Fruit fly (Drosophila melanogaster) whole organism, prepupa: ENCODE results near the gene app.

Source experiments
- Blimp-1 ChIP-seq: fragments of 200-800 bp; sonication (Bioruptor generic); optimal IDR thresholded peaks from 3 replicates; lab custom pipeline; 2017; ENCODE audit warnings: missing biosample characterization, missing genetic modification characterization, mild to moderate bottlenecking, moderate library complexity, missing genetic modification reagents
- CG11294 ChIP-seq: fragments of 200-800 bp; sonication (Bioruptor generic); IDR thresholded peaks from 2 replicates; pipeline ENCODE4 v1.3.6; 2022; ENCODE audit warnings: missing biosample characterization, missing genetic modification characterization
- CG15336 ChIP-seq: fragments of 200-800 bp; sonication (Bioruptor generic); IDR thresholded peaks from 2 replicates; pipeline ENCODE4 v1.3.6; 2022; ENCODE audit warnings: missing biosample characterization, missing genetic modification characterization
- CG31627 ChIP-seq: fragments of 200-800 bp; sonication (Bioruptor generic); optimal IDR thresholded peaks from 3 replicates; lab custom pipeline; 2016; ENCODE audit warnings: missing biosample characterization, missing genetic modification characterization
- CG32006 ChIP-seq: fragments of 200-800 bp; sonication (Bioruptor generic); optimal IDR thresholded peaks from 3 replicates; lab custom pipeline; 2017; ENCODE audit warnings: missing biosample characterization, mild to moderate bottlenecking, missing genetic modification characterization
- CG3919 ChIP-seq: fragments of 200-800 bp; sonication (Bioruptor generic); optimal IDR thresholded peaks from 3 replicates; lab custom pipeline; 2016; ENCODE audit warnings: missing biosample characterization, missing genetic modification characterization
- CG6163 ChIP-seq: fragments of 200-800 bp; sonication (Bioruptor generic); IDR thresholded peaks from 3 replicates; pipeline ENCODE4 v1.3.6; 2022; ENCODE audit warnings: missing biosample characterization, missing genetic modification characterization
- CG6276 ChIP-seq: fragments of 200-800 bp; sonication (Bioruptor generic); optimal IDR thresholded peaks from 2 replicates; lab custom pipeline; 2017; ENCODE audit warnings: missing biosample characterization, mild to moderate bottlenecking, missing genetic modification characterization
- CG8319 ChIP-seq: fragments of 200-800 bp; sonication (Bioruptor generic); optimal IDR thresholded peaks from 3 replicates; lab custom pipeline; 2016; ENCODE audit warnings: missing biosample characterization, missing genetic modification characterization
- CG8632 ChIP-seq: fragments of 200-800 bp; sonication (Bioruptor generic); optimal IDR thresholded peaks from 3 replicates; lab custom pipeline; 2016; ENCODE audit warnings: missing biosample characterization, missing genetic modification characterization
- CG9139 ChIP-seq: fragments of 200-800 bp; sonication (Bioruptor generic); optimal IDR thresholded peaks from 3 replicates; lab custom pipeline; 2017; ENCODE audit warnings: missing biosample characterization, mild to moderate bottlenecking, missing genetic modification characterization
- Eip75B ChIP-seq: fragments of 200-800 bp; sonication (Bioruptor generic); optimal IDR thresholded peaks from 3 replicates; lab custom pipeline; 2016; ENCODE audit warnings: missing biosample characterization, missing genetic modification characterization
- Ets21C ChIP-seq: fragments of 200-800 bp; sonication (Bioruptor generic); optimal IDR thresholded peaks from 3 replicates; lab custom pipeline; 2016; ENCODE audit warnings: missing biosample characterization, missing genetic modification characterization
- Hr38 ChIP-seq: sonication (Bioruptor generic); optimal IDR thresholded peaks from 2 replicates; lab custom pipeline; 2016; ENCODE audit warnings: missing biosample characterization, missing genetic modification characterization
- Lpt ChIP-seq: fragments of 200-800 bp; sonication (Bioruptor generic); optimal IDR thresholded peaks from 3 replicates; lab custom pipeline; 2016; ENCODE audit warnings: missing biosample characterization, missing genetic modification characterization
- OdsH ChIP-seq: fragments of 200-800 bp; sonication (Bioruptor generic); optimal IDR thresholded peaks from 3 replicates; lab custom pipeline; 2016; ENCODE audit warnings: missing biosample characterization, missing genetic modification characterization
- Sox102F ChIP-seq: fragments of 200-800 bp; sonication (Bioruptor generic); optimal IDR thresholded peaks from 2 replicates; lab custom pipeline; 2016; ENCODE audit warnings: missing biosample characterization, mild to moderate bottlenecking, missing genetic modification characterization
- Sox15 ChIP-seq: fragments of 200-800 bp; sonication (Bioruptor generic); optimal IDR thresholded peaks from 3 replicates; lab custom pipeline; 2016; ENCODE audit warnings: missing biosample characterization, missing genetic modification characterization
- dac ChIP-seq: fragments of 200-800 bp; sonication (Bioruptor generic); optimal IDR thresholded peaks from 2 replicates; lab custom pipeline; 2017; ENCODE audit warnings: missing biosample characterization, mild to moderate bottlenecking, missing genetic modification characterization
- eg ChIP-seq: fragments of 200-800 bp; sonication (Bioruptor generic); IDR thresholded peaks from 3 replicates; pipeline ENCODE4 v1.3.6; 2022; ENCODE audit warnings: missing biosample characterization, missing genetic modification characterization
- esn ChIP-seq: fragments of 200-800 bp; sonication (Bioruptor generic); optimal IDR thresholded peaks from 2 replicates; lab custom pipeline; 2016; ENCODE audit warnings: missing biosample characterization, mild to moderate bottlenecking, missing genetic modification characterization, moderate library complexity
- fd59A ChIP-seq: fragments of 200-800 bp; sonication (Bioruptor generic); optimal IDR thresholded peaks from 2 replicates; lab custom pipeline; 2017; ENCODE audit warnings: missing biosample characterization, mild to moderate bottlenecking, missing genetic modification characterization, missing genetic modification reagents
- fkh ChIP-seq: fragments of 200-800 bp; sonication (Bioruptor generic); optimal IDR thresholded peaks from 3 replicates; lab custom pipeline; 2017; ENCODE audit warnings: missing biosample characterization, mild to moderate bottlenecking, missing genetic modification characterization, moderate library complexity
- net ChIP-seq: fragments of 200-800 bp; sonication (Bioruptor generic); optimal IDR thresholded peaks from 3 replicates; lab custom pipeline; 2016; ENCODE audit warnings: missing biosample characterization, missing genetic modification characterization
- spab ChIP-seq: fragments of 200-800 bp; sonication (Bioruptor generic); optimal IDR thresholded peaks from 2 replicates; lab custom pipeline; 2017; ENCODE audit warnings: missing biosample characterization, mild to moderate bottlenecking, missing genetic modification characterization, missing genetic modification reagents
- ss ChIP-seq, 2 experiments: fragments of 200-800 bp; sonication (Bioruptor generic); optimal IDR thresholded peaks; 2 replicates in 1 of 2; 3 replicates in 1 of 2; lab custom pipeline; 2017 to 2018; ENCODE audit warnings: mild to moderate bottlenecking in 2 of 2, missing biosample characterization in 2 of 2, missing genetic modification characterization in 2 of 2, moderate library complexity in 1 of 2
- svp ChIP-seq: fragments of 200-800 bp; sonication (Bioruptor generic); peaks from one replicate; lab custom pipeline; 2016; ENCODE audit warnings: missing biosample characterization, missing genetic modification characterization

The app gene

DNA sequence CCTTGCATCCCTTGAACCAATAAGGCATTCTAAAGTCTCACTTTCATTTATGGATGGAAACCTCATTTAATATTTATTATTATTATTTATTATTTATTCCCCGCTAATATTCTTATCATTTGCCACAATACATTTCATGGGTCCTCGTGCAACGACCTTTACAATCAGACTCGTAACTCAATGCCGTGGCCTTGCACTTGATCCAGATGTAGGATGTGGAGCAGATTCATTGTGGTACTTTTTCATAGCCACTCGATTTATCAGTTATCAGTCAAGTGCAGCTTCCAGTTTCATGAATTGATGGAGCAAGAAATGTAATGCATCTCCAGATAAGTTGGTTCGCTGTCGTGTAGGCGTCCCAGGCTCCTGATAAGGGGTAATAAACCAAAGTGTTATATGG is 81.3 kb downstream of the app start:
- TF ChIP-seq svp (GFP tag; lab: Kevin White, UChicago): peak; percentile 71
- TF ChIP-seq net (GFP tag; lab: Kevin White, UChicago): no peak

DNA sequence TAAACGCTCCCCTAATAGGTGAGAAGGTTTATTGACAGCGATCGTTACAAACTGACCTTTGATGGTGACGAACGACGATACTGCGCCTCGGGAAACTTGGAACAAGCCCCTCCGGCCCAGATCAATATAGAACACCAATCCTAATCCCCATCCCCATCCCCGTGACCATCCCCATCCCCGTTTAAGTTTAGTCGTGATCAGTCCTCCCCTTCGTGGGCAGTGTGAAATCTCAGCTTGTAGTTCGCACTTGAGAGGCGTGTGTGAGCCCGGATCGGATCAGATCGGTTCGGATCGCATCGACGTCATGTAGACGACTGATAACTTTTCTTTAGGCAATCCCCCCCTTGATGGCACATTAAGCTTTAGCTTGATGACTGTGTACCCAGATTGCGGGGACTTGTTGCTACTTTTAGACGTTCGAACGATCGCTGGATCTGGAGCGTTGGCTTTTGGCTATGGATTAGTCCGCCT is 82.0 kb downstream of the app start, which contains the start of gene Miox:
Miox (plus strand) TSS at position 421 of the 471 bp plus-strand sequence.
- peak; percentile 71 for TF ChIP-seq svp (GFP tag; lab: Kevin White, UChicago)
- no peak for TF ChIP-seq Blimp-1 (GFP tag; lab: Kevin White, UChicago)

DNA sequence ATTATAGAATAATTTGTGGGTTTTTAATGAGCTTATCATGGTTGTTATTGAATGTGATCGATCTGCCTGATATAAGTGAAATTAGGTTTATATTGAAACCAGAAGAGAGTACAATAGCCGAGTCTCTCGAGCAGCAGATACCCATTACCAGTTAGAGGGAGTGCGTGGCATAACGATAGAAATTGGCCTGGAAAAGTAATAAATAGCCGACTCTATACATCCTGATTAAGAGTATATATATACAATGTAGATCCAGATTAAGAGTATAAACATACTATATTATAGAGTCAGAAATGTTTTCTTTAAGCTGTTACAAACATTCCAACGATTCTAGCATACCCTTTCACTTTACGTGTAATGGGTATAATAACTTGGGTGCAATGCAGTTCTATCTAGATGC is 82.7 kb downstream of the app start:
- TF ChIP-seq Lpt (GFP tag; lab: Kevin White, UChicago) (no peak), svp (GFP tag; lab: Kevin White, UChicago) (peak; percentile 44)

DNA sequence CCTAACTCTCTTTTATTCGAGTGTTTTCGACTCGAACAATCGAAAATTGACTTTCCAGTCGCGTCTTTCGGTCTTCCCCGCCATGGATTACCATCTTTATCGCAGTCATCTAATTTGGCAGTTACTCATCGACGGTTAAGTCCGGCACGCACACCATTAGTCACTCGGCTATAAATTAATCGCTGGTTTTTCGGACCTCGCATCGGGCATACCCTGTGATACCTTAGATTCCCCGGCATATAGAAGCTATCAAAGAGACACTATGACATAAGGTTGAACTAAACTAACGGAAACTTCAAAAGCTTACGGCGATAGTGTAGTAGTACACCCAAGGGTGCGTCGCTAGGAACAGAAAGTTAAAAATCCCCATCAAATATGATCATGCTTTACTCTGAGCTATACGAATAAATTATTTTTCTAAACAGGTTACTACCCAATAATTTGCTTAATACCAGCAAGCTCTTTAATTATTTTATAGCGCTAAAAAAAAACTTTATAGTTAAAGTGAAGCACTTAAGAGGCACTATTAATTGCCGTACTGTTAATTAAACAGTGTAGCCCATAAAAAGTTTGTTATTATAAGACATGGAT is 87.7 kb downstream of the app start:
- TF ChIP-seq Blimp-1 (GFP tag; lab: Kevin White, UChicago): no peak
- TF ChIP-seq Lpt (GFP tag; lab: Kevin White, UChicago): no peak
- no peak for TF ChIP-seq CG31627 (GFP tag; lab: Kevin White, UChicago)
- no peak for TF ChIP-seq CG15336 (GFP tag; lab: Robert Waterston, UW)
- no peak for TF ChIP-seq Sox15 (GFP tag; lab: Kevin White, UChicago)
- no peak for TF ChIP-seq CG8632 (GFP tag; lab: Kevin White, UChicago)
- TF ChIP-seq net (GFP tag; lab: Kevin White, UChicago): no peak
- no peak for TF ChIP-seq eg (GFP tag; lab: Robert Waterston, UW)
- no peak for TF ChIP-seq Eip75B (GFP tag; lab: Kevin White, UChicago)
- no peak for TF ChIP-seq ss (GFP tag; optimal IDR thresholded peaks at IDR 0.05; lab: Kevin White, UChicago)
- TF ChIP-seq Ets21C (GFP tag; lab: Kevin White, UChicago): no peak
- no peak for TF ChIP-seq Sox102F (GFP tag; lab: Kevin White, UChicago)
- TF ChIP-seq, all 60 proteins: peak for 0

dm6 chr3L:12177301-12177700 is 89.3 kb downstream of the app start, which contains the start of gene CAH2:
Gene CAH2 (plus strand): TSS chr3L:12177601.
- TF ChIP-seq CG8319 (GFP tag; lab: Kevin White, UChicago): no peak
- no peak for TF ChIP-seq fkh (GFP tag; lab: Kevin White, UChicago)
- TF ChIP-seq dac: no peak
- no peak for TF ChIP-seq Hr38 (GFP tag; lab: Kevin White, UChicago)
- no peak for TF ChIP-seq Sox102F (GFP tag; lab: Kevin White, UChicago)
- no peak for TF ChIP-seq CG11294 (GFP tag; lab: Robert Waterston, UW)
- no peak for TF ChIP-seq CG32006 (GFP tag; lab: Kevin White, UChicago)
- TF ChIP-seq fd59A (GFP tag; lab: Kevin White, UChicago): no peak
- TF ChIP-seq, all 60 proteins: peak for 0

- TF ChIP-seq CG31627 (GFP tag; lab: Kevin White, UChicago) (no peak), Ets21C (GFP tag; lab: Kevin White, UChicago) (no peak), CG15336 (GFP tag; lab: Robert Waterston, UW) (no peak), Sox15 (GFP tag; lab: Kevin White, UChicago) (no peak), svp (GFP tag; lab: Kevin White, UChicago) (peak; percentile 27)
Observed at dm6 chr3L:12175382-12175781, 91.3 kb downstream of the app start, which contains the start of gene Rh7. Gene Rh7 (minus strand): TSS chr3L:12175482.

DNA sequence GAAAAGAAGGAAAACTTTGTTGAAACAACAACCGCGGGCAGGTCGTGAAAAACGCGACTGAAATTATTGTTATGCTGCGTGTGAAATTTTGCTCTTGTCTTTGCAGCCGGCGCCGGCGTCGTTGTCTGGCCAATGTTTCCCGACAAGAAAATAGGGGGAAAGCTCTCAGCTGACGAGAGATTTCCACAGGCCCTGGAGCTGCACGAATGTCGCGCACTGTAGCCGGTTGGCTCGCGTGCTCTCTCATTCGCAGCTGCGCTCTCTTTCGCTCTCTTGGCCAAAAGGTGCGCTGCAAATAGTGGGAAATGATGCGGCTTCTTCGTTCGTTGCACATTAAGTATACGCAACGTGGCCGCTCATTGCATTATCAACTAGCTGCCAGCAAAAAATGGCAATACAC is 102.9 kb downstream of the app start, which contains the start of gene CG9760:
CG9760 (minus strand) TSS at position 43 of the 400 bp plus-strand sequence.
- TF ChIP-seq CG8632 (GFP tag; lab: Kevin White, UChicago) (no peak), OdsH (peak; percentile 7), CG32006 (GFP tag; lab: Kevin White, UChicago) (peak; percentile 14), svp (GFP tag; lab: Kevin White, UChicago) (peak; percentile 6), Blimp-1 (GFP tag; lab: Kevin White, UChicago) (no peak), ss (GFP tag; optimal IDR thresholded peaks at IDR 0.05; lab: Kevin White, UChicago) (no peak), CG6276 (GFP tag; lab: Kevin White, UChicago) (peak; percentile 12), CG11294 (GFP tag; lab: Robert Waterston, UW) (0 out of 2 replicates have a peak, but pooled peaks have one; percentile 13), eg (GFP tag; lab: Robert Waterston, UW) (peak; percentile 74), net (GFP tag; lab: Kevin White, UChicago) (peak; percentile 28), spab (GFP tag; lab: Kevin White, UChicago) (no peak), CG6163 (GFP tag; lab: Robert Waterston, UW) (peak; percentile 49; the same call in 1 of the 3 replicates), esn (GFP tag; lab: Kevin White, UChicago) (no peak), CG15336 (GFP tag; lab: Robert Waterston, UW) (no peak), CG3919 (GFP tag; lab: Kevin White, UChicago) (no peak), CG9139 (GFP tag; lab: Kevin White, UChicago) (no peak)
